Worm (Caenorhabditis elegans) whole organism, L1 larva: ENCODE data around the gene orc-1.

Experiments
- C34B4.2 ChIP-seq: sonication (generic microtip); optimal IDR thresholded peaks from 2 replicates; lab custom pipeline; 2017; ENCODE audit warnings: mild to moderate bottlenecking, missing genetic modification characterization, missing compliant biosample characterization
- F16B12.6 ChIP-seq: fragments of 150-350 bp; optimal IDR thresholded peaks from 2 replicates; lab custom pipeline; 2014; ENCODE audit warnings: missing biosample characterization, missing genetic modification characterization
- Y116A8C.19 ChIP-seq: sonication (generic microtip); optimal IDR thresholded peaks from 2 replicates; lab custom pipeline; 2016; ENCODE audit warnings: missing compliant biosample characterization, missing genetic modification characterization, borderline replicate concordance
- aha-1 ChIP-seq: fragments of 150-350 bp; optimal IDR thresholded peaks from 2 replicates; lab custom pipeline; 2014; ENCODE audit warnings: missing biosample characterization, missing genetic modification characterization
- alr-1 ChIP-seq: fragments of 200-800 bp; sonication (Bioruptor generic); optimal IDR thresholded peaks from 2 replicates; lab custom pipeline; 2018; ENCODE audit warnings: borderline replicate concordance, mild to moderate bottlenecking, missing genetic modification characterization, missing compliant biosample characterization
- ama-1 ChIP-seq: fragments of 150-350 bp; optimal IDR thresholded peaks from 2 replicates; lab custom pipeline; 2014
- blmp-1 ChIP-seq: fragments of 150-350 bp; optimal IDR thresholded peaks from 2 replicates; lab custom pipeline; 2014; ENCODE audit warnings: missing biosample characterization, missing genetic modification characterization
- ceh-63 ChIP-seq: fragments of 200-800 bp; sonication (Bioruptor generic); optimal IDR thresholded peaks from 2 replicates; lab custom pipeline; 2018; ENCODE audit warnings: mild to moderate bottlenecking, missing genetic modification characterization, missing compliant biosample characterization
- ceh-88 ChIP-seq: fragments of 200-800 bp; sonication (Bioruptor generic); IDR thresholded peaks from 2 replicates; pipeline ENCODE4 v1.3.6; 2022; ENCODE audit warnings: missing genetic modification characterization, missing compliant biosample characterization
- ceh-90 ChIP-seq: sonication (generic microtip); optimal IDR thresholded peaks from 2 replicates; lab custom pipeline; 2016; ENCODE audit warnings: missing genetic modification characterization, missing compliant biosample characterization
- ces-1 ChIP-seq: fragments of 150-350 bp; optimal IDR thresholded peaks from 2 replicates; lab custom pipeline; 2014; ENCODE audit warnings: missing biosample characterization, missing genetic modification reagents, missing genetic modification characterization
- dpl-1 ChIP-seq, 3 experiments: fragments of 150-350 bp in 2 of 3; sonication (generic microtip) in 1 of 3; optimal IDR thresholded peaks; 2 replicates each; lab custom pipeline; 2014 to 2017; ENCODE audit warnings: missing biosample characterization in 3 of 3, missing genetic modification characterization in 3 of 3, missing genetic modification reagents in 3 of 3
- dsc-1 ChIP-seq: sonication (generic microtip); optimal IDR thresholded peaks from 2 replicates; lab custom pipeline; 2016; ENCODE audit warnings: mild to moderate bottlenecking, missing genetic modification characterization, missing compliant biosample characterization
- efl-1 ChIP-seq, 4 experiments: fragments of 150-350 bp; optimal IDR thresholded peaks in 3 of 4; peaks in 1 of 4; 1 replicate in 1 of 4; 2 replicates in 3 of 4; lab custom pipeline; 2014; ENCODE audit warnings: missing biosample characterization in 2 of 4, missing genetic modification characterization in 2 of 4, missing genetic modification reagents in 2 of 4
- efl-3 ChIP-seq: fragments of 200-800 bp; sonication (Bioruptor generic); optimal IDR thresholded peaks from 2 replicates; lab custom pipeline; 2018; ENCODE audit warnings: mild to moderate bottlenecking, missing genetic modification characterization, missing compliant biosample characterization
- elt-3 ChIP-seq, 6 experiments: fragments of 150-350 bp in 1 of 6; sonication (generic microtip); optimal IDR thresholded peaks; 2 replicates each; lab custom pipeline; 2017 to 2018; ENCODE audit warnings: missing biosample characterization in 6 of 6, missing genetic modification characterization in 6 of 6, inconsistent platforms in 1 of 6
- fkh-10 ChIP-seq: sonication (generic microtip); optimal IDR thresholded peaks from 2 replicates; lab custom pipeline; 2017; ENCODE audit warnings: missing biosample characterization, missing genetic modification reagents, missing genetic modification characterization
- fkh-4 ChIP-seq: sonication (generic microtip); optimal IDR thresholded peaks from 2 replicates; lab custom pipeline; 2016; ENCODE audit warnings: missing compliant biosample characterization, missing genetic modification characterization, borderline replicate concordance
- fkh-8 ChIP-seq: sonication (generic microtip); optimal IDR thresholded peaks from 2 replicates; lab custom pipeline; 2016; ENCODE audit warnings: mild to moderate bottlenecking, missing genetic modification characterization, missing compliant biosample characterization
- fos-1 ChIP-seq: fragments of 150-350 bp; optimal IDR thresholded peaks from 2 replicates; lab custom pipeline; 2014; ENCODE audit warnings: missing biosample characterization, missing genetic modification characterization
- grh-1 ChIP-seq: fragments of 200-800 bp; sonication (Bioruptor generic); IDR thresholded peaks from 2 replicates; pipeline ENCODE4 v1.3.6; 2022; ENCODE audit warnings: missing genetic modification reagents, missing genetic modification characterization, missing compliant biosample characterization
- hlh-17 ChIP-seq: fragments of 200-800 bp; sonication (Bioruptor generic); optimal IDR thresholded peaks from 2 replicates; lab custom pipeline; 2018; ENCODE audit warnings: missing genetic modification characterization, mild to moderate bottlenecking, missing compliant biosample characterization, moderate library complexity, borderline replicate concordance
- hpl-2 ChIP-seq: fragments of 150-350 bp; optimal IDR thresholded peaks from 2 replicates; lab custom pipeline; 2014; ENCODE audit warnings: missing biosample characterization, missing genetic modification reagents, missing genetic modification characterization
- irx-1 ChIP-seq: sonication (generic microtip); optimal IDR thresholded peaks from 2 replicates; lab custom pipeline; 2016; ENCODE audit warnings: missing genetic modification characterization, missing compliant biosample characterization
- isw-1 ChIP-seq: fragments of 200-800 bp; sonication (Bioruptor generic); IDR thresholded peaks from 2 replicates; pipeline ENCODE4 v1.3.6; 2022; ENCODE audit warnings: missing genetic modification characterization, missing compliant biosample characterization
- lin-13 ChIP-seq: fragments of 150-350 bp; optimal IDR thresholded peaks from 2 replicates; lab custom pipeline; 2014; ENCODE audit warnings: missing biosample characterization, missing genetic modification reagents, missing genetic modification characterization
- lin-14 ChIP-seq: fragments of 200-800 bp; sonication (Bioruptor generic); optimal IDR thresholded peaks from 2 replicates; lab custom pipeline; 2018; ENCODE audit warnings: mild to moderate bottlenecking, missing genetic modification characterization, moderate library complexity, missing compliant biosample characterization
- lin-15B ChIP-seq: fragments of 150-350 bp; sonication (generic microtip); optimal IDR thresholded peaks from 3 replicates; lab custom pipeline; 2014; ENCODE audit warnings: missing biosample characterization, missing genetic modification characterization
- lin-35 ChIP-seq, 2 experiments: fragments of 150-350 bp; optimal IDR thresholded peaks; 2 replicates each; lab custom pipeline; 2014; ENCODE audit warnings: missing biosample characterization in 2 of 2, missing genetic modification characterization in 2 of 2, missing genetic modification reagents in 2 of 2
- lin-39 ChIP-seq: fragments of 150-350 bp; optimal IDR thresholded peaks from 2 replicates; lab custom pipeline; 2014; ENCODE audit warnings: missing biosample characterization, missing genetic modification reagents, missing genetic modification characterization
- lir-3 ChIP-seq: sonication (generic microtip); optimal IDR thresholded peaks from 2 replicates; lab custom pipeline; 2016; ENCODE audit warnings: mild to moderate bottlenecking, missing genetic modification characterization, moderate library complexity, missing compliant biosample characterization; ENCODE audit not compliant: poor library complexity
- mab-9 ChIP-seq: fragments of 200-800 bp; sonication (Bioruptor generic); IDR thresholded peaks from 2 replicates; pipeline ENCODE4 v1.3.6; 2022; ENCODE audit warnings: missing genetic modification reagents, missing genetic modification characterization, missing compliant biosample characterization
- mdl-1 ChIP-seq, 2 experiments: fragments of 150-350 bp; optimal IDR thresholded peaks; 2 replicates each; lab custom pipeline; 2014 to 2017; ENCODE audit warnings: missing biosample characterization in 2 of 2, missing genetic modification characterization in 2 of 2, inconsistent platforms in 1 of 2
- mef-2 ChIP-seq: fragments of 150-350 bp; optimal IDR thresholded peaks from 2 replicates; lab custom pipeline; 2014; ENCODE audit warnings: missing biosample characterization, missing genetic modification characterization
- mep-1 ChIP-seq: fragments of 150-350 bp; optimal IDR thresholded peaks from 2 replicates; lab custom pipeline; 2014; ENCODE audit warnings: missing biosample characterization, missing genetic modification characterization
- nhr-19 ChIP-seq: fragments of 200-800 bp; sonication (Bioruptor generic); conservative IDR thresholded peaks from 2 replicates; pipeline ENCODE4 v1.3.6; 2022; ENCODE audit warnings: missing genetic modification characterization, missing compliant biosample characterization
- nhr-20 ChIP-seq: sonication (generic microtip); optimal IDR thresholded peaks from 2 replicates; lab custom pipeline; 2016; ENCODE audit warnings: mild to moderate bottlenecking, missing genetic modification characterization, missing compliant biosample characterization
- nhr-237 ChIP-seq: fragments of 150-350 bp; optimal IDR thresholded peaks from 2 replicates; lab custom pipeline; 2014; ENCODE audit warnings: missing biosample characterization, missing genetic modification characterization
- nhr-28 ChIP-seq: fragments of 150-350 bp; optimal IDR thresholded peaks from 2 replicates; lab custom pipeline; 2014; ENCODE audit warnings: missing biosample characterization, missing genetic modification characterization
- nhr-47 ChIP-seq: sonication (generic microtip); optimal IDR thresholded peaks from 2 replicates; lab custom pipeline; 2016; ENCODE audit warnings: mild to moderate bottlenecking, missing genetic modification characterization, moderate library complexity, missing compliant biosample characterization
- nhr-71 ChIP-seq: sonication (generic microtip); optimal IDR thresholded peaks from 2 replicates; lab custom pipeline; 2016; ENCODE audit warnings: mild to moderate bottlenecking, missing genetic modification characterization, moderate library complexity, missing compliant biosample characterization
- nhr-76 ChIP-seq: sonication (generic microtip); optimal IDR thresholded peaks from 2 replicates; lab custom pipeline; 2017; ENCODE audit warnings: missing biosample characterization, missing genetic modification characterization
- nhr-77 ChIP-seq: fragments of 150-350 bp; optimal IDR thresholded peaks from 2 replicates; lab custom pipeline; 2014; ENCODE audit warnings: missing biosample characterization, missing genetic modification characterization
- nhr-84 ChIP-seq: sonication (generic microtip); optimal IDR thresholded peaks from 2 replicates; lab custom pipeline; 2017; ENCODE audit warnings: missing biosample characterization, missing genetic modification characterization
- nhr-90 ChIP-seq: sonication (generic microtip); optimal IDR thresholded peaks from 2 replicates; lab custom pipeline; 2016; ENCODE audit warnings: mild to moderate bottlenecking, missing genetic modification characterization, missing compliant biosample characterization; ENCODE audit not compliant: poor library complexity
- pax-3 ChIP-seq: fragments of 200-800 bp; sonication (Bioruptor generic); optimal IDR thresholded peaks from 2 replicates; lab custom pipeline; 2018; ENCODE audit warnings: mild to moderate bottlenecking, missing genetic modification characterization, moderate library complexity, missing compliant biosample characterization
- rnt-1 ChIP-seq: sonication (generic microtip); optimal IDR thresholded peaks from 2 replicates; lab custom pipeline; 2016; ENCODE audit warnings: mild to moderate bottlenecking, missing genetic modification characterization, moderate library complexity, missing compliant biosample characterization
- swsn-7 ChIP-seq: sonication (generic microtip); optimal IDR thresholded peaks from 2 replicates; lab custom pipeline; 2016; ENCODE audit warnings: missing genetic modification characterization, missing compliant biosample characterization
- tbx-2 ChIP-seq: sonication (generic microtip); optimal IDR thresholded peaks from 2 replicates; lab custom pipeline; 2016; ENCODE audit warnings: missing genetic modification characterization, missing compliant biosample characterization
- tlp-1 ChIP-seq: fragments of 150-350 bp; optimal IDR thresholded peaks from 2 replicates; lab custom pipeline; 2014; ENCODE audit warnings: missing biosample characterization, missing genetic modification characterization
- unc-130 ChIP-seq: fragments of 150-350 bp; optimal IDR thresholded peaks from 2 replicates; lab custom pipeline; 2017; ENCODE audit warnings: missing biosample characterization, missing genetic modification characterization, inconsistent platforms
- vab-15 ChIP-seq: sonication (generic microtip); optimal IDR thresholded peaks from 2 replicates; lab custom pipeline; 2017; ENCODE audit warnings: missing genotype, mild to moderate bottlenecking, missing genetic modification characterization, missing compliant biosample characterization
- ztf-4 ChIP-seq: fragments of 150-350 bp; optimal IDR thresholded peaks from 2 replicates; lab custom pipeline; 2014; ENCODE audit warnings: missing biosample characterization, missing genetic modification characterization

The orc-1 gene

DNA sequence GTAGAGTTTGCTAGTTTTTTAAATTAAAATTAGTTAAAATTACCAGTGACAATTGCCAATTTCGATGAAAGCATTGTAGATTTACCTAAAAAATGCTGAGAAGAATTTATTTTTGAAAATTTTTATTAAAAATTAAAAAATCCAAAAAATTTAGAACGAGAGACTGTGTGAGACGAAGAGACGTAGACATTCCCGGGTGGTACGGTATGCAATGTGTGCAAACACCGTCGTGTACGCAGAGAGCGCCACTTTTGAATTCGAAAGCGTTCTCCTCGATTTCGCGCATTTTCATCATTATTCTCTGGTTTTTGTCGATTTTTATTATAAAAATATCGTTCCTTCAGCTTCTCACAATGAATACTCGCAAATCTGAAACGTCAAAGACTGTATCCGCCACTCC lies at the start of gene orc-1, which contains the start of gene dhs-11:
orc-1 (plus strand) TSS at position 349 of the 400 bp plus-strand sequence.
dhs-11 (minus strand) TSS at position 85 of the 400 bp plus-strand sequence.
- peak; percentile 88 for TF ChIP-seq F16B12.6 (tag; lab: Kevin White, UChicago)
- no peak for TF ChIP-seq ceh-88 (GFP tag; lab: Robert Waterston, UW)
- no peak for TF ChIP-seq hlh-17 (GFP tag; lab: Kevin White, UChicago)
- TF ChIP-seq fkh-8 (tag; lab: Kevin White, UChicago): peak; percentile 29
- peak; percentile 54 for TF ChIP-seq tbx-2 (tag; lab: Kevin White, UChicago)
- TF ChIP-seq lin-39 (tag; lab: Kevin White, UChicago): peak; percentile 24
- peak in 1 of 6 experiments; percentile 75 for TF ChIP-seq elt-3 (tag; optimal IDR thresholded peaks at IDR 0.05; lab: Kevin White, UChicago)
- no peak for TF ChIP-seq nhr-77 (tag; lab: Kevin White, UChicago)
- no peak for TF ChIP-seq ces-1 (GFP tag; lab: Kevin White, UChicago)
- peak; percentile 57 for TF ChIP-seq rnt-1
- no peak for TF ChIP-seq dsc-1 (tag; lab: Kevin White, UChicago)
- peak; percentile 48 for TF ChIP-seq nhr-90
- no peak for TF ChIP-seq fkh-4 (tag; lab: Kevin White, UChicago)
- TF ChIP-seq grh-1: no peak
- no peak for TF ChIP-seq nhr-84 (tag; lab: Kevin White, UChicago)
- TF ChIP-seq ztf-4 (tag; lab: Kevin White, UChicago): no peak
- TF ChIP-seq mef-2 (tag; lab: Kevin White, UChicago): no peak
- peak; percentile 71 for TF ChIP-seq unc-130
- TF ChIP-seq efl-3 (GFP tag; lab: Kevin White, UChicago): no peak
- no peak for TF ChIP-seq tlp-1 (tag; lab: Kevin White, UChicago)
- peak; percentile 88 to 93 (median 90) for TF ChIP-seq dpl-1 (GFP tag; optimal IDR thresholded peaks at IDR 0.05; lab: Kevin White, UChicago)
- no peak for TF ChIP-seq Y116A8C.19 (tag; lab: Kevin White, UChicago)
- no peak for TF ChIP-seq hpl-2 (GFP tag; lab: Kevin White, UChicago)
- peak; percentile 59 for TF ChIP-seq nhr-20
- no peak for TF ChIP-seq fos-1 (tag; lab: Kevin White, UChicago)
- peak; percentile 77 for TF ChIP-seq mep-1 (tag; lab: Kevin White, UChicago)
- peak; percentile 52 for TF ChIP-seq nhr-47 (tag; lab: Kevin White, UChicago)
- TF ChIP-seq alr-1 (tag; lab: Kevin White, UChicago): no peak
- TF ChIP-seq aha-1: no peak
- no peak for TF ChIP-seq nhr-28 (tag; lab: Kevin White, UChicago)
- TF ChIP-seq mdl-1 (tag; optimal IDR thresholded peaks at IDR 0.05; lab: Kevin White, UChicago): peak in 1 of 2 experiments; percentile 67
- TF ChIP-seq C34B4.2 (tag; lab: Kevin White, UChicago): no peak
- no peak for TF ChIP-seq fkh-10 (GFP tag; lab: Kevin White, UChicago)
- TF ChIP-seq ceh-90 (tag; lab: Kevin White, UChicago): no peak
- peak; percentile 66 for TF ChIP-seq nhr-71 (tag; lab: Kevin White, UChicago)
- no peak for TF ChIP-seq lin-13 (GFP tag; lab: Kevin White, UChicago)
- TF ChIP-seq ama-1 (lab: Kevin White, UChicago): no peak
- TF ChIP-seq isw-1 (GFP tag; lab: Robert Waterston, UW): peak; percentile 35
- peak; percentile 35 for TF ChIP-seq blmp-1 (tag; lab: Kevin White, UChicago)
- TF ChIP-seq lin-35 (GFP tag; optimal IDR thresholded peaks at IDR 0.05; lab: Kevin White, UChicago): peak; percentile 88 to 95
- no peak for TF ChIP-seq nhr-76 (tag; lab: Kevin White, UChicago)
- TF ChIP-seq lin-15B (tag; lab: Kevin White, UChicago): peak; percentile 57
- TF ChIP-seq vab-15 (tag; lab: Kevin White, UChicago): no peak
- no peak for TF ChIP-seq pax-3 (tag; lab: Kevin White, UChicago)
- TF ChIP-seq nhr-237: no peak
- TF ChIP-seq ceh-63: no peak
- TF ChIP-seq lin-14 (GFP tag; lab: Kevin White, UChicago): no peak
- peak; percentile 42 for TF ChIP-seq swsn-7 (tag; lab: Kevin White, UChicago)
- peak; percentile 51 for TF ChIP-seq nhr-19 (GFP tag; lab: Robert Waterston, UW)
- TF ChIP-seq mab-9 (GFP tag; lab: Robert Waterston, UW): no peak
- peak; percentile 62 to 91 for TF ChIP-seq efl-1 (optimal IDR thresholded peaks at IDR 0.05; lab: Kevin White, UChicago)
- TF ChIP-seq efl-1 (GFP tag; optimal IDR thresholded peaks at IDR 0.05 in 1 of 2; lab: Kevin White, UChicago): peak; percentile 91 to 99
- no peak for TF ChIP-seq lir-3 (tag; lab: Kevin White, UChicago)
- TF ChIP-seq irx-1 (tag; lab: Kevin White, UChicago): no peak
